Worm (Caenorhabditis elegans) whole organism, L3 larva: ENCODE measurements around the gene pch-2.

Experiments used
- R02D3.7 ChIP-seq: fragments of 150-350 bp; optimal IDR thresholded peaks from 2 replicates; lab custom pipeline; 2014; ENCODE audit warnings: missing biosample characterization, missing genetic modification characterization
- ZK546.5 ChIP-seq: sonication (generic microtip); optimal IDR thresholded peaks from 2 replicates; lab custom pipeline; 2017; ENCODE audit warnings: missing biosample characterization, missing genetic modification characterization
- aly-2 ChIP-seq: fragments of 150-350 bp; optimal IDR thresholded peaks from 2 replicates; lab custom pipeline; 2014; ENCODE audit warnings: missing biosample characterization, missing genetic modification characterization
- ama-1 ChIP-seq: fragments of 150-350 bp; optimal IDR thresholded peaks from 2 replicates; lab custom pipeline; 2018
- ceh-16 ChIP-seq: sonication (generic microtip); optimal IDR thresholded peaks from 2 replicates; lab custom pipeline; 2017; ENCODE audit warnings: missing biosample characterization, missing genetic modification characterization
- ceh-82 ChIP-seq: fragments of 150-350 bp; optimal IDR thresholded peaks from 2 replicates; lab custom pipeline; 2014; ENCODE audit warnings: missing biosample characterization, missing genetic modification characterization
- ceh-9 ChIP-seq: sonication (generic microtip); optimal IDR thresholded peaks from 2 replicates; lab custom pipeline; 2018; ENCODE audit warnings: missing biosample characterization, missing genetic modification characterization
- daf-12 ChIP-seq: fragments of 150-350 bp; optimal IDR thresholded peaks from 2 replicates; lab custom pipeline; 2014; ENCODE audit warnings: missing biosample characterization, missing genetic modification reagents, missing genetic modification characterization
- egl-27 ChIP-seq: sonication (generic microtip); optimal IDR thresholded peaks from 4 replicates; lab custom pipeline; 2017; ENCODE audit warnings: missing biosample characterization, missing genetic modification reagents, missing genetic modification characterization
- egl-5 ChIP-seq: fragments of 150-350 bp; optimal IDR thresholded peaks from 2 replicates; lab custom pipeline; 2017; ENCODE audit warnings: missing biosample characterization, missing genetic modification reagents, missing genetic modification characterization, inconsistent platforms
- elt-1 ChIP-seq: fragments of 150-350 bp; optimal IDR thresholded peaks from 2 replicates; lab custom pipeline; 2014; ENCODE audit warnings: missing biosample characterization, missing genetic modification characterization
- elt-2 ChIP-seq: sonication (generic microtip); optimal IDR thresholded peaks from 2 replicates; lab custom pipeline; 2016; ENCODE audit warnings: missing genetic modification reagents, mild to moderate bottlenecking, missing genetic modification characterization, missing compliant biosample characterization
- elt-3 ChIP-seq, 3 experiments: fragments of 150-350 bp in 1 of 3; sonication (generic microtip) in 2 of 3; optimal IDR thresholded peaks; 2 replicates in 2 of 3; 4 replicates in 1 of 3; lab custom pipeline; 2014 to 2017; ENCODE audit warnings: missing biosample characterization in 3 of 3, missing genetic modification characterization in 3 of 3
- eor-1 ChIP-seq, 2 experiments: fragments of 150-350 bp; optimal IDR thresholded peaks; 2 replicates each; lab custom pipeline; 2014 to 2018; ENCODE audit warnings: missing biosample characterization in 2 of 2, missing genetic modification characterization in 2 of 2
- fkh-10 ChIP-seq: sonication (generic microtip); optimal IDR thresholded peaks from 2 replicates; lab custom pipeline; 2017; ENCODE audit warnings: missing biosample characterization, missing genetic modification reagents, missing genetic modification characterization
- hmg-11 ChIP-seq: sonication (generic microtip); optimal IDR thresholded peaks from 2 replicates; lab custom pipeline; 2016; ENCODE audit warnings: missing genetic modification characterization, missing compliant biosample characterization
- lin-15B ChIP-seq: fragments of 150-350 bp; optimal IDR thresholded peaks from 2 replicates; lab custom pipeline; 2014; ENCODE audit warnings: missing biosample characterization, missing genetic modification characterization
- lin-39 ChIP-seq: fragments of 150-350 bp; optimal IDR thresholded peaks from 2 replicates; lab custom pipeline; 2018; ENCODE audit warnings: missing biosample characterization, missing genetic modification reagents, missing genetic modification characterization
- lsy-12 ChIP-seq: sonication (generic microtip); optimal IDR thresholded peaks from 2 replicates; lab custom pipeline; 2016; ENCODE audit warnings: mild to moderate bottlenecking, missing genetic modification characterization, missing compliant biosample characterization
- mml-1 ChIP-seq: fragments of 150-350 bp; sonication (generic microtip); optimal IDR thresholded peaks from 3 replicates; lab custom pipeline; 2014; ENCODE audit warnings: missing biosample characterization, missing genetic modification characterization
- nfya-1 ChIP-seq: sonication (generic microtip); optimal IDR thresholded peaks from 2 replicates; lab custom pipeline; 2017; ENCODE audit warnings: missing genetic modification characterization, mild to moderate bottlenecking, missing compliant biosample characterization, antibody characterized with exemption, moderate library complexity; ENCODE audit not compliant: insufficient read depth
- nhr-11 ChIP-seq: fragments of 150-350 bp; optimal IDR thresholded peaks from 2 replicates; lab custom pipeline; 2014; ENCODE audit warnings: missing biosample characterization, missing genetic modification characterization
- nhr-12 ChIP-seq: fragments of 150-350 bp; optimal IDR thresholded peaks from 2 replicates; lab custom pipeline; 2014; ENCODE audit warnings: missing biosample characterization, missing genetic modification characterization
- nhr-23 ChIP-seq: fragments of 150-350 bp; optimal IDR thresholded peaks from 2 replicates; lab custom pipeline; 2014; ENCODE audit warnings: missing biosample characterization, missing genetic modification reagents, missing genetic modification characterization
- nhr-25 ChIP-seq: sonication (generic microtip); optimal IDR thresholded peaks from 2 replicates; lab custom pipeline; 2017; ENCODE audit warnings: missing biosample characterization, missing genetic modification characterization
- nhr-28 ChIP-seq: fragments of 150-350 bp; optimal IDR thresholded peaks from 2 replicates; lab custom pipeline; 2014; ENCODE audit warnings: missing biosample characterization, missing genetic modification characterization
- nhr-43 ChIP-seq: sonication (generic microtip); optimal IDR thresholded peaks from 2 replicates; lab custom pipeline; 2016; ENCODE audit warnings: mild to moderate bottlenecking, missing genetic modification characterization, missing compliant biosample characterization; ENCODE audit not compliant: poor library complexity, severe bottlenecking
- nhr-67 ChIP-seq: fragments of 150-350 bp; optimal IDR thresholded peaks from 2 replicates; lab custom pipeline; 2014; ENCODE audit warnings: missing biosample characterization, missing genetic modification characterization
- nhr-76 ChIP-seq: fragments of 150-350 bp; sonication (generic microtip); optimal IDR thresholded peaks from 5 replicates; lab custom pipeline; 2014; ENCODE audit warnings: missing biosample characterization, missing genetic modification characterization
- nhr-77 ChIP-seq: fragments of 150-350 bp; optimal IDR thresholded peaks from 2 replicates; lab custom pipeline; 2014; ENCODE audit warnings: missing biosample characterization, missing genetic modification characterization
- pha-4 ChIP-seq: fragments of 150-350 bp; optimal IDR thresholded peaks from 2 replicates; lab custom pipeline; 2014; ENCODE audit warnings: missing biosample characterization, missing genetic modification reagents, missing genetic modification characterization
- pqm-1 ChIP-seq: fragments of 150-350 bp; optimal IDR thresholded peaks from 2 replicates; lab custom pipeline; 2017; ENCODE audit warnings: missing biosample characterization, missing genetic modification characterization, inconsistent platforms
- sea-2 ChIP-seq: fragments of 150-350 bp; sonication (generic microtip); optimal IDR thresholded peaks from 4 replicates; lab custom pipeline; 2014; ENCODE audit warnings: missing biosample characterization, missing genetic modification reagents, missing genetic modification characterization
- skn-1 ChIP-seq: fragments of 150-350 bp; optimal IDR thresholded peaks from 2 replicates; lab custom pipeline; 2014; ENCODE audit warnings: missing biosample characterization, missing genetic modification characterization
- snpc-4 ChIP-seq: fragments of 150-350 bp; optimal IDR thresholded peaks from 2 replicates; lab custom pipeline; 2014; ENCODE audit warnings: missing biosample characterization, missing genetic modification characterization
- tbx-2 ChIP-seq: sonication (generic microtip); optimal IDR thresholded peaks from 2 replicates; lab custom pipeline; 2016; ENCODE audit warnings: mild to moderate bottlenecking, missing genetic modification characterization, missing compliant biosample characterization
- unc-39 ChIP-seq: sonication (generic microtip); optimal IDR thresholded peaks from 4 replicates; lab custom pipeline; 2017; ENCODE audit warnings: missing biosample characterization, missing genetic modification characterization
- zag-1 ChIP-seq: fragments of 150-350 bp; optimal IDR thresholded peaks from 2 replicates; lab custom pipeline; 2014; ENCODE audit warnings: missing biosample characterization, missing genetic modification characterization
- ztf-4 ChIP-seq: fragments of 150-350 bp; optimal IDR thresholded peaks from 2 replicates; lab custom pipeline; 2014; ENCODE audit warnings: missing biosample characterization, missing genetic modification characterization

The pch-2 gene

ce11 chrII:8116159-8116558 lies 42.0 kb upstream of the pch-2 start, which contains the start of gene unc-105:
Gene unc-105 (plus strand): TSS chrII:8116459.
- no peak for TF ChIP-seq unc-39 (tag; lab: Kevin White, UChicago)
- TF ChIP-seq ceh-82 (tag; lab: Kevin White, UChicago): no peak
- TF ChIP-seq eor-1 (tag; optimal IDR thresholded peaks at IDR 0.05; lab: Kevin White, UChicago): no peak
- no peak for TF ChIP-seq skn-1 (tag; lab: Kevin White, UChicago)
- no peak for TF ChIP-seq egl-5 (tag; lab: Kevin White, UChicago)
- TF ChIP-seq nhr-67: no peak
- TF ChIP-seq tbx-2 (tag; lab: Kevin White, UChicago): no peak
- TF ChIP-seq ztf-4: no peak
- no peak for TF ChIP-seq elt-2 (tag; lab: Kevin White, UChicago)
- no peak for TF ChIP-seq elt-1 (tag; lab: Kevin White, UChicago)
- TF ChIP-seq nhr-12: no peak
- TF ChIP-seq nhr-11 (tag; lab: Kevin White, UChicago): no peak
- TF ChIP-seq ceh-16 (tag; lab: Kevin White, UChicago): no peak
- no peak for TF ChIP-seq lsy-12 (tag; lab: Kevin White, UChicago)
- no peak for TF ChIP-seq nfya-1 (tag; lab: Kevin White, UChicago)
- no peak for TF ChIP-seq R02D3.7 (tag; lab: Kevin White, UChicago)
- no peak for TF ChIP-seq pqm-1 (tag; lab: Kevin White, UChicago)
- TF ChIP-seq egl-27 (tag; lab: Kevin White, UChicago): no peak
- no peak for TF ChIP-seq daf-12 (tag; lab: Kevin White, UChicago)
- TF ChIP-seq elt-3 (tag; optimal IDR thresholded peaks at IDR 0.05; lab: Kevin White, UChicago): no peak

- TF ChIP-seq ZK546.5 (tag; lab: Kevin White, UChicago): no peak
- peak; percentile 74 for TF ChIP-seq nfya-1 (tag; lab: Kevin White, UChicago)
- TF ChIP-seq, all 47 proteins: peak for 1
Observed at ce11 chrII:8117426-8117825, 40.7 kb upstream of the pch-2 start.

- TF ChIP-seq unc-39 (tag; lab: Kevin White, UChicago) (no peak), elt-3 (tag; optimal IDR thresholded peaks at IDR 0.05; lab: Kevin White, UChicago) (no peak), zag-1 (tag; lab: Kevin White, UChicago) (no peak), hmg-11 (tag; lab: Kevin White, UChicago) (peak; percentile 68), skn-1 (tag; lab: Kevin White, UChicago) (peak; percentile 42), nhr-12 (no peak), sea-2 (GFP tag; lab: Kevin White, UChicago) (no peak), elt-2 (tag; lab: Kevin White, UChicago) (peak; percentile 48), lin-39 (tag; lab: Kevin White, UChicago) (peak; percentile 21), nhr-43 (tag; lab: Kevin White, UChicago) (peak; percentile 46), nhr-25 (tag; lab: Kevin White, UChicago) (peak; percentile 29), mml-1 (tag; lab: Kevin White, UChicago) (no peak), ceh-82 (tag; lab: Kevin White, UChicago) (no peak), ama-1 (lab: Kevin White, UChicago) (peak; percentile 54), ceh-16 (tag; lab: Kevin White, UChicago) (no peak), R02D3.7 (tag; lab: Kevin White, UChicago) (no peak), pha-4 (tag; lab: Kevin White, UChicago) (peak; percentile 93), ztf-4 (no peak), egl-5 (tag; lab: Kevin White, UChicago) (peak; percentile 8), ceh-9 (no peak), lin-15B (peak; percentile 71), pqm-1 (tag; lab: Kevin White, UChicago) (peak; percentile 31), nhr-76 (tag; lab: Kevin White, UChicago) (no peak), nhr-11 (tag; lab: Kevin White, UChicago) (no peak), snpc-4 (tag; lab: Kevin White, UChicago) (peak; percentile 60), nhr-77 (tag; lab: Kevin White, UChicago) (no peak), lsy-12 (tag; lab: Kevin White, UChicago) (peak; percentile 1), nhr-67 (no peak), tbx-2 (tag; lab: Kevin White, UChicago) (no peak), nhr-28 (no peak), nhr-23 (tag; lab: Kevin White, UChicago) (peak; percentile 59), nfya-1 (tag; lab: Kevin White, UChicago) (peak; percentile 96), fkh-10 (GFP tag; lab: Kevin White, UChicago) (no peak), aly-2 (no peak)
Observed at ce11 chrII:8124867-8125266, 33.3 kb upstream of the pch-2 start, which contains the start of gene ire-1. Gene ire-1 (minus strand): TSS chrII:8124910.
